Worm (Caenorhabditis elegans) whole organism, L3 larva: ENCODE results near the gene F35B3.3.

Experiments
- R02D3.7 ChIP-seq: fragments of 150-350 bp; optimal IDR thresholded peaks from 2 replicates; lab custom pipeline; 2014; ENCODE audit warnings: missing biosample characterization, missing genetic modification characterization
- ceh-82 ChIP-seq: fragments of 150-350 bp; optimal IDR thresholded peaks from 2 replicates; lab custom pipeline; 2014; ENCODE audit warnings: missing biosample characterization, missing genetic modification characterization
- daf-12 ChIP-seq: fragments of 150-350 bp; optimal IDR thresholded peaks from 2 replicates; lab custom pipeline; 2014; ENCODE audit warnings: missing biosample characterization, missing genetic modification reagents, missing genetic modification characterization
- egl-5 ChIP-seq: fragments of 150-350 bp; optimal IDR thresholded peaks from 2 replicates; lab custom pipeline; 2017; ENCODE audit warnings: missing biosample characterization, missing genetic modification reagents, missing genetic modification characterization, inconsistent platforms
- fos-1 ChIP-seq: fragments of 150-350 bp; optimal IDR thresholded peaks from 2 replicates; lab custom pipeline; 2014; ENCODE audit warnings: missing biosample characterization, missing genetic modification characterization
- jun-1 ChIP-seq: fragments of 150-350 bp; optimal IDR thresholded peaks from 2 replicates; lab custom pipeline; 2014; ENCODE audit warnings: missing biosample characterization, missing genetic modification reagents, missing genetic modification characterization
- nfya-1 ChIP-seq: sonication (generic microtip); optimal IDR thresholded peaks from 2 replicates; lab custom pipeline; 2017; ENCODE audit warnings: missing genetic modification characterization, mild to moderate bottlenecking, missing compliant biosample characterization, antibody characterized with exemption, moderate library complexity; ENCODE audit not compliant: insufficient read depth
- nhr-12 ChIP-seq: fragments of 150-350 bp; optimal IDR thresholded peaks from 2 replicates; lab custom pipeline; 2014; ENCODE audit warnings: missing biosample characterization, missing genetic modification characterization
- nhr-28 ChIP-seq: fragments of 150-350 bp; optimal IDR thresholded peaks from 2 replicates; lab custom pipeline; 2014; ENCODE audit warnings: missing biosample characterization, missing genetic modification characterization
- nhr-67 ChIP-seq: fragments of 150-350 bp; optimal IDR thresholded peaks from 2 replicates; lab custom pipeline; 2014; ENCODE audit warnings: missing biosample characterization, missing genetic modification characterization
- snpc-4 ChIP-seq: fragments of 150-350 bp; optimal IDR thresholded peaks from 2 replicates; lab custom pipeline; 2014; ENCODE audit warnings: missing biosample characterization, missing genetic modification characterization
- unc-39 ChIP-seq: sonication (generic microtip); optimal IDR thresholded peaks from 4 replicates; lab custom pipeline; 2017; ENCODE audit warnings: missing biosample characterization, missing genetic modification characterization
- zag-1 ChIP-seq: fragments of 150-350 bp; optimal IDR thresholded peaks from 2 replicates; lab custom pipeline; 2014; ENCODE audit warnings: missing biosample characterization, missing genetic modification characterization
- ztf-11 ChIP-seq: fragments of 150-350 bp; optimal IDR thresholded peaks from 2 replicates; lab custom pipeline; 2014; ENCODE audit warnings: missing biosample characterization, missing genetic modification characterization

DNA sequence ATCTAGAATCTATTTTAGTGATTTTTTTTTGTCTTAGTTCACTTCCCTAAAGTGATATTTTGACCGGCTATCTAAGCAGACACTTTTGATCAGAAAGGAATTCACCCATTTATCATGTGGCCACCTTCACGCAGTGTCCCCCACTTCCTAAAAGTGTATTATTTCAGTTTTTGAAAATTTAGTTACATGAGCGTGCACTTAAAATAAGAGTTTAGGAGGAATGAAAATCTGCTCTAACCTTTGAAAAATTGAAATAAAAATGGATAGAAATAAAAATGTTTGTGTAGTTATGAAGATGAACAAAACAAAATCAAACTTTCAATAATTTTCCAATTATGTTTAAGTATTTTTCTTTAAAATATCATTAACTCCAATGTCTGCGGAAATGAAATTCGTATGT, 46.5 kb downstream of the F35B3.3 start:
- TF ChIP-seq nhr-28 (tag; lab: Kevin White, UChicago) (no peak), fos-1 (tag; lab: Kevin White, UChicago) (no peak), snpc-4 (no peak), ceh-82 (tag; lab: Kevin White, UChicago) (no peak), unc-39 (no peak), zag-1 (tag; lab: Kevin White, UChicago) (no peak), egl-5 (tag; lab: Kevin White, UChicago) (no peak), daf-12 (no peak), jun-1 (tag; lab: Kevin White, UChicago) (no peak), nhr-12 (tag; lab: Kevin White, UChicago) (no peak), R02D3.7 (tag; lab: Kevin White, UChicago) (no peak), nhr-67 (tag; lab: Kevin White, UChicago) (no peak), ztf-11 (tag; lab: Kevin White, UChicago) (no peak), nfya-1 (tag; lab: Kevin White, UChicago) (no peak)
